Comparison of ENCODE assay signal across 5 fruit fly cellular contexts in the genomic region with DNA sequence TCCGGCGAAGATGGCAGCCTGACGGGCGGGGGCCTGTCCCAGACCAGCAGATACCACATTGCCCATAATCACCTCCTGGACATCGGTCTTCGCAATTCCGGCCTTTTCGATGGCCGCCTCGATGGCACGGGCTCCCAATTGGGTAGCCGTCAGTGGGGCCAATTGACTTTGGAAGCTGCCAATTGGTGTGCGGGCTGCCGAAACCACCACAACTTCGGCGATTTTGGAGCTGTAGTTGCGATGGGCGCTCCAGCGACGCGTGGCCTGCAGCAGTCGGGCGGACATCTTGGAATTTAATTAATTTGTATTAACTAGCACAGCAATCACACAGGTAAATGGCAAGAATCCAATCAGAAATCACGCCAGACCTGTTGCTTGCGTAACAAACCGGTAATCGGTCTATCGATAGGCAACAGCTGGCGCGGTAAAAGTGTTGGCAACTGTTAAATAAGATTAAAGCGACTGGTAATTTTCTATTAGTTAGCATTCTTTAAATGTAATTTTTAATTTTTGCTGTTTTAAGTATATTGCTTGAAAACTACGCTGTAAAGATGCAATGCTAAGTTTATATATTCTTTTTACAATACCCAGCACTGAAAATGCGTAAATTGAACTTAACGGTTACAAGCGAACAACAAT.
TF ChIP-seq lines count a peak whose summit lies in the region.

TSS of gene Acat1 (minus strand) at position 400 of the 639 bp plus-strand sequence.

- no peak for TF ChIP-seq CTCF in whole organism, embryonic (GFP tag; optimal IDR thresholded peaks at IDR 0.05; lab: Kevin White, UChicago)

TF ChIP-seq in whole organism, adult, 20 proteins besides CTCF, POLR2A, EP300 and RAD21 (continues in another document):
- peak; percentile 52 for TF ChIP-seq toe (GFP tag; optimal IDR thresholded peaks at IDR 0.05; lab: Kevin White, UChicago)
- peak; percentile 38 for TF ChIP-seq CG7045 (GFP tag; optimal IDR thresholded peaks at IDR 0.05; lab: Kevin White, UChicago)
- TF ChIP-seq pad (GFP tag; optimal IDR thresholded peaks at IDR 0.05; lab: Kevin White, UChicago), result peak; percentile 63
- peak; percentile 92 for TF ChIP-seq bab1 (GFP tag; optimal IDR thresholded peaks at IDR 0.05; lab: Kevin White, UChicago)
- peak; percentile 69 for TF ChIP-seq CG11617 (GFP tag; optimal IDR thresholded peaks at IDR 0.05; lab: Kevin White, UChicago)
- no peak for TF ChIP-seq Clk (GFP tag; optimal IDR thresholded peaks at IDR 0.05; lab: Kevin White, UChicago)
- TF ChIP-seq cic (GFP tag; optimal IDR thresholded peaks at IDR 0.05; lab: Kevin White, UChicago), result peak; percentile 5
- TF ChIP-seq ovo (GFP tag; optimal IDR thresholded peaks at IDR 0.05; lab: Kevin White, UChicago), result peak; percentile 36
- TF ChIP-seq Hr96 (GFP tag; optimal IDR thresholded peaks at IDR 0.05; lab: Kevin White, UChicago), result peak; percentile 66
- TF ChIP-seq CG14711 (tag; optimal IDR thresholded peaks at IDR 0.05; lab: Kevin White, UChicago), result peak; percentile 85
- peak; percentile 73 for TF ChIP-seq Crg-1 (GFP tag; optimal IDR thresholded peaks at IDR 0.05; lab: Kevin White, UChicago)
- peak; percentile 59 for TF ChIP-seq CG1620 (GFP tag; optimal IDR thresholded peaks at IDR 0.05; lab: Kevin White, UChicago)
- peak; percentile 35 for TF ChIP-seq CG33017 (tag; optimal IDR thresholded peaks at IDR 0.05; lab: Kevin White, UChicago)
- TF ChIP-seq CG12768 (GFP tag; optimal IDR thresholded peaks at IDR 0.05; lab: Kevin White, UChicago), result peak; percentile 60
- no peak for TF ChIP-seq kay (GFP tag; lab: Kevin White, UChicago; ENCODE audit: borderline replicate concordance)
- TF ChIP-seq cnc (optimal IDR thresholded peaks at IDR 0.05; lab: Kevin White, UChicago), result no peak

TF ChIP-seq in whole organism, embryonic, 481 proteins besides CTCF, POLR2A, EP300 and RAD21 (continues in another document):
- peak; percentile 61 for TF ChIP-seq PHDP (tag; optimal IDR thresholded peaks at IDR 0.05; lab: Kevin White, UChicago)
- TF ChIP-seq tgo (GFP tag; IDR thresholded peaks at IDR 0.05; lab: Robert Waterston, UW), result peak; percentile 51
- TF ChIP-seq tin (GFP tag; optimal IDR thresholded peaks at IDR 0.05; lab: Kevin White, UChicago), result peak; percentile 49
- TF ChIP-seq Side (GFP tag; optimal IDR thresholded peaks at IDR 0.05; lab: Kevin White, UChicago), result peak; percentile 33
- TF ChIP-seq gsb-n (tag; optimal IDR thresholded peaks at IDR 0.05; lab: Kevin White, UChicago), result peak; percentile 44
- 0 out of 3 replicates have a peak, but pooled peaks have one; percentile 10 for TF ChIP-seq CG11560 (tag; IDR thresholded peaks at IDR 0.05; lab: Robert Waterston, UW)
- TF ChIP-seq CG8388 (GFP tag; optimal IDR thresholded peaks at IDR 0.05; lab: Kevin White, UChicago), result peak; percentile 35
- peak; percentile 72; the same call in 2 of the 3 replicates for TF ChIP-seq CG11456 (GFP tag; IDR thresholded peaks at IDR 0.05; lab: Robert Waterston, UW)
- no peak for TF ChIP-seq CG3838 (GFP tag; optimal IDR thresholded peaks at IDR 0.05; lab: Kevin White, UChicago)
- no peak for TF ChIP-seq bigmax (GFP tag; optimal IDR thresholded peaks at IDR 0.05; lab: Kevin White, UChicago)
- TF ChIP-seq Dbx (GFP tag; IDR thresholded peaks at IDR 0.05; lab: Robert Waterston, UW), result peak; percentile 22; the same call in 1 of the 3 replicates
- peak; percentile 74 for TF ChIP-seq CG18599 (GFP tag; optimal IDR thresholded peaks at IDR 0.05; lab: Kevin White, UChicago)
- no peak for TF ChIP-seq CG42726 (GFP tag; IDR thresholded peaks at IDR 0.05; lab: Robert Waterston, UW; ENCODE audit: partially characterized antibody)
- no peak for TF ChIP-seq fd64A (GFP tag; optimal IDR thresholded peaks at IDR 0.05; lab: Kevin White, UChicago)
- TF ChIP-seq YL-1 (GFP tag; optimal IDR thresholded peaks at IDR 0.05; lab: Kevin White, UChicago), result peak; percentile 65
- peak; percentile 27 for TF ChIP-seq pum (GFP tag; optimal IDR thresholded peaks at IDR 0.05; lab: Kevin White, UChicago)

TF ChIP-seq in whole organism, prepupa, 60 proteins besides CTCF, POLR2A, EP300 and RAD21 (continues in another document):
- TF ChIP-seq acj6 (GFP tag; optimal IDR thresholded peaks at IDR 0.05; lab: Kevin White, UChicago) (peak; percentile 77), Ets21C (GFP tag; optimal IDR thresholded peaks at IDR 0.05; lab: Kevin White, UChicago) (peak; percentile 69), Lpt (GFP tag; optimal IDR thresholded peaks at IDR 0.05; lab: Kevin White, UChicago) (peak; percentile 41), CG6792 (GFP tag; optimal IDR thresholded peaks at IDR 0.05; lab: Kevin White, UChicago) (peak; percentile 70), CG3032 (tag; optimal IDR thresholded peaks at IDR 0.05; lab: Kevin White, UChicago) (no peak), CG31627 (GFP tag; optimal IDR thresholded peaks at IDR 0.05; lab: Kevin White, UChicago) (peak; percentile 75), OdsH (GFP tag; optimal IDR thresholded peaks at IDR 0.05; lab: Kevin White, UChicago) (peak; percentile 79), Sox102F (GFP tag; optimal IDR thresholded peaks at IDR 0.05; lab: Kevin White, UChicago) (peak; percentile 83), CG32006 (GFP tag; optimal IDR thresholded peaks at IDR 0.05; lab: Kevin White, UChicago) (peak; percentile 58), Eip93F (GFP tag; optimal IDR thresholded peaks at IDR 0.05; lab: Kevin White, UChicago) (peak; percentile 22), Eip75B (GFP tag; optimal IDR thresholded peaks at IDR 0.05; lab: Kevin White, UChicago) (peak; percentile 84), Hr4 (GFP tag; optimal IDR thresholded peaks at IDR 0.05; lab: Kevin White, UChicago) (peak; percentile 76), CG11762 (GFP tag; optimal IDR thresholded peaks at IDR 0.05; lab: Kevin White, UChicago; ENCODE audit: insufficient read depth) (peak; percentile 59), salr (GFP tag; optimal IDR thresholded peaks at IDR 0.05; lab: Kevin White, UChicago) (peak in 1 of 2 experiments; percentile 49), ss (GFP tag; optimal IDR thresholded peaks at IDR 0.05; lab: Kevin White, UChicago) (peak; percentile 1 to 42), Eip78C (GFP tag; lab: Kevin White, UChicago) (peak; percentile 94), esn (GFP tag; optimal IDR thresholded peaks at IDR 0.05; lab: Kevin White, UChicago) (peak; percentile 86)

TF ChIP-seq in whole organism, pupa, 21 proteins besides CTCF, POLR2A, EP300 and RAD21:
- peak; percentile 63; the same call in 1 of the 2 replicates for TF ChIP-seq rn (GFP tag; IDR thresholded peaks at IDR 0.05; lab: Robert Waterston, UW)
- TF ChIP-seq CG14655 (GFP tag; optimal IDR thresholded peaks at IDR 0.05; lab: Kevin White, UChicago), result peak; percentile 55
- peak; percentile 65 for TF ChIP-seq CG17806 (tag; optimal IDR thresholded peaks at IDR 0.05; lab: Kevin White, UChicago)
- TF ChIP-seq CG8159 (tag; optimal IDR thresholded peaks at IDR 0.05; lab: Kevin White, UChicago), result peak; percentile 52
- TF ChIP-seq CG12605 (GFP tag; IDR thresholded peaks at IDR 0.05; lab: Robert Waterston, UW), result peak; percentile 52
- TF ChIP-seq fd96Ca (GFP tag; IDR thresholded peaks at IDR 0.05; lab: Robert Waterston, UW), result no peak
- no peak for TF ChIP-seq Snoo (tag; optimal IDR thresholded peaks at IDR 0.05; lab: Kevin White, UChicago)
- peak; percentile 80 for TF ChIP-seq Pif1A (GFP tag; optimal IDR thresholded peaks at IDR 0.05; lab: Kevin White, UChicago)
- TF ChIP-seq CG34367 (tag; optimal IDR thresholded peaks at IDR 0.05; lab: Kevin White, UChicago), result peak; percentile 47
- peak; percentile 62; the same call in 1 of the 2 replicates for TF ChIP-seq Ets98B (GFP tag; IDR thresholded peaks at IDR 0.05; lab: Robert Waterston, UW)
- TF ChIP-seq CG4496 (GFP tag; IDR thresholded peaks at IDR 0.05; lab: Robert Waterston, UW), result peak; percentile 78
- no peak for TF ChIP-seq CG10348 (GFP tag; IDR thresholded peaks at IDR 0.05; lab: Robert Waterston, UW)
- peak; percentile 81 for TF ChIP-seq Pif1B (GFP tag; optimal IDR thresholded peaks at IDR 0.05; lab: Kevin White, UChicago)
- peak; percentile 52 for TF ChIP-seq CG8301 (tag; optimal IDR thresholded peaks at IDR 0.05; lab: Kevin White, UChicago)
- TF ChIP-seq CG9948 (tag; optimal IDR thresholded peaks at IDR 0.05; lab: Kevin White, UChicago), result no peak
- TF ChIP-seq CG15710 (tag; optimal IDR thresholded peaks at IDR 0.05; lab: Kevin White, UChicago), result peak; percentile 55
- no peak for TF ChIP-seq EcR (GFP tag; optimal IDR thresholded peaks at IDR 0.05; lab: Kevin White, UChicago)
- peak; percentile 32 for TF ChIP-seq D1 (tag; optimal IDR thresholded peaks at IDR 0.05; lab: Kevin White, UChicago)
- peak; percentile 48; the same call in 1 of the 2 replicates for TF ChIP-seq CG32121 (GFP tag; IDR thresholded peaks at IDR 0.05; lab: Robert Waterston, UW)
TF ChIP-seq in whole organism, pupa: peak in this region for 14.

TF ChIP-seq in whole organism, wandering third instar larva, 38 proteins besides CTCF, POLR2A, EP300 and RAD21 (continues in another document):
- TF ChIP-seq CrebA (GFP tag; optimal IDR thresholded peaks at IDR 0.05; lab: Kevin White, UChicago; ENCODE audit: borderline replicate concordance) (no peak), GATAd (GFP tag; optimal IDR thresholded peaks at IDR 0.05; lab: Kevin White, UChicago) (peak; percentile 52), br (GFP tag; optimal IDR thresholded peaks at IDR 0.05; lab: Kevin White, UChicago) (peak; percentile 83), lola (GFP tag; optimal IDR thresholded peaks at IDR 0.05; lab: Kevin White, UChicago) (no peak), Sp1 (GFP tag; optimal IDR thresholded peaks at IDR 0.05; lab: Kevin White, UChicago) (peak; percentile 53), OdsH (GFP tag; optimal IDR thresholded peaks at IDR 0.05; lab: Kevin White, UChicago) (peak; percentile 81), usp (GFP tag; optimal IDR thresholded peaks at IDR 0.05; lab: Kevin White, UChicago) (no peak), rgr (GFP tag; optimal IDR thresholded peaks at IDR 0.05; lab: Kevin White, UChicago) (peak; percentile 89), Dfd (GFP tag; optimal IDR thresholded peaks at IDR 0.05; lab: Kevin White, UChicago) (no peak), jim (GFP tag; optimal IDR thresholded peaks at IDR 0.05; lab: Kevin White, UChicago) (no peak), h (GFP tag; optimal IDR thresholded peaks at IDR 0.05; lab: Kevin White, UChicago) (peak; percentile 89), dmrt93B (GFP tag; optimal IDR thresholded peaks at IDR 0.05; lab: Kevin White, UChicago) (peak; percentile 35), Hr83 (GFP tag; optimal IDR thresholded peaks at IDR 0.05; lab: Kevin White, UChicago; ENCODE audit: poor library complexity, severe bottlenecking) (peak; percentile 39), Dif (GFP tag; optimal IDR thresholded peaks at IDR 0.05; lab: Kevin White, UChicago; ENCODE audit: partially characterized antibody) (no peak), N (GFP tag; optimal IDR thresholded peaks at IDR 0.05; lab: Kevin White, UChicago) (no peak), sv (GFP tag; optimal IDR thresholded peaks at IDR 0.05; lab: Kevin White, UChicago) (peak; percentile 34), CG9705 (GFP tag; optimal IDR thresholded peaks at IDR 0.05; lab: Kevin White, UChicago) (peak; percentile 11), Hnf4 (GFP tag; optimal IDR thresholded peaks at IDR 0.05; lab: Kevin White, UChicago) (peak; percentile 91), woc (GFP tag; optimal IDR thresholded peaks at IDR 0.05; lab: Kevin White, UChicago) (peak; percentile 58), Jra (GFP tag; optimal IDR thresholded peaks at IDR 0.05; lab: Kevin White, UChicago) (peak; percentile 86)
